ENCODE assay signal across 6 worm cellular contexts in the genomic region with DNA sequence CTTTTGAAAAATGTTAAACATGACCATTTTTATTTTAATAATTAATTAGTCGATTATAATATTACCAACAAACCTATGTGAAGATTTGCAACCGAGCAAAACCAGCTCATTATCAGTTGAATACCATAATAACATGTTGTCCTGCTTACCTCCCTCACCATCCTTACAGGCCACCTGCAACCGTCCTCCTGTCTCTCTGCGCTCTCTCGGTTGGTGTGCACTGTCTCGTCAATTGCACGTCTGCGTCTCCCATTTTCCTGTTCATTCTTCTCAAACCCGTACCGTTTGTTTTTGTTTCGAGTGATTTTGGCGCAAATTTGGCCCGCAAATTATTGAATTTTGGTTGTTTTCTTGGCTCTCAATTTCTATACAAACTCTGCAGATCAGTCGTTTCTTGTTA.
TF ChIP-seq lines count a peak whose summit lies in the region.

No protein-coding gene starts in this region.

TF ChIP-seq in whole organism, L1 larva, 84 proteins besides CTCF, POLR2A, EP300 and RAD21:
- peak; percentile 9 to 49 for TF ChIP-seq efl-1 (optimal IDR thresholded peaks at IDR 0.05; lab: Kevin White, UChicago)
- no peak for TF ChIP-seq efl-1 (GFP tag; optimal IDR thresholded peaks at IDR 0.05 in 1 of 2; lab: Kevin White, UChicago)
- TF ChIP-seq nhr-85 (tag; lab: Kevin White, UChicago), result peak; percentile 9
- no peak for TF ChIP-seq fkh-10 (GFP tag; optimal IDR thresholded peaks at IDR 0.05; lab: Kevin White, UChicago)
- TF ChIP-seq isw-1 (GFP tag; IDR thresholded peaks at IDR 0.05; lab: Robert Waterston, UW), result no peak
- no peak for TF ChIP-seq swsn-7 (tag; optimal IDR thresholded peaks at IDR 0.05; lab: Kevin White, UChicago)
- no peak for TF ChIP-seq ceh-90 (tag; optimal IDR thresholded peaks at IDR 0.05; lab: Kevin White, UChicago)
- no peak for TF ChIP-seq hlh-17 (GFP tag; optimal IDR thresholded peaks at IDR 0.05; lab: Kevin White, UChicago; ENCODE audit: borderline replicate concordance)
- TF ChIP-seq C16A3.4 (tag; optimal IDR thresholded peaks at IDR 0.05; lab: Kevin White, UChicago), result no peak
- TF ChIP-seq rnt-1 (tag; optimal IDR thresholded peaks at IDR 0.05; lab: Kevin White, UChicago), result peak; percentile 7
- TF ChIP-seq lin-15B (tag; optimal IDR thresholded peaks at IDR 0.05; lab: Kevin White, UChicago), result no peak
- no peak for TF ChIP-seq pag-3 (tag; optimal IDR thresholded peaks at IDR 0.05; lab: Kevin White, UChicago; ENCODE audit: borderline replicate concordance, insufficient read depth)
- no peak for TF ChIP-seq elt-3 (tag; optimal IDR thresholded peaks at IDR 0.05; lab: Kevin White, UChicago)
- no peak for TF ChIP-seq lin-39 (tag; optimal IDR thresholded peaks at IDR 0.05; lab: Kevin White, UChicago)
- no peak for TF ChIP-seq nhr-28 (tag; optimal IDR thresholded peaks at IDR 0.05; lab: Kevin White, UChicago)

TF ChIP-seq in whole organism, L2 larva, 48 proteins besides CTCF, POLR2A, EP300 and RAD21:
- TF ChIP-seq sma-9 (GFP tag; optimal IDR thresholded peaks at IDR 0.05; lab: Kevin White, UChicago) (peak; percentile 3), sma-9 (tag; optimal IDR thresholded peaks at IDR 0.05; lab: Kevin White, UChicago) (no peak), ZK546.5 (tag; optimal IDR thresholded peaks at IDR 0.05; lab: Kevin White, UChicago) (no peak)

TF ChIP-seq in whole organism, L3 larva, 47 proteins besides CTCF, POLR2A, EP300 and RAD21:
- TF ChIP-seq elt-1 (tag; optimal IDR thresholded peaks at IDR 0.05; lab: Kevin White, UChicago), result no peak
- peak; percentile 15 for TF ChIP-seq hmg-11 (tag; optimal IDR thresholded peaks at IDR 0.05; lab: Kevin White, UChicago)

TF ChIP-seq in whole organism, L4 larva, 104 proteins besides CTCF, POLR2A, EP300 and RAD21:
- no peak for TF ChIP-seq madf-9 (GFP tag; conservative IDR thresholded peaks at IDR 0.05; lab: Robert Waterston, UW)
- no peak for TF ChIP-seq nhr-77 (tag; optimal IDR thresholded peaks at IDR 0.05; lab: Kevin White, UChicago)
- TF ChIP-seq spr-3 (GFP tag; optimal IDR thresholded peaks at IDR 0.05; lab: Kevin White, UChicago), result no peak
- TF ChIP-seq zfp-2 (tag; optimal IDR thresholded peaks at IDR 0.05; lab: Kevin White, UChicago), result no peak
- TF ChIP-seq daf-16 (GFP tag; optimal IDR thresholded peaks at IDR 0.05; lab: Kevin White, UChicago), result no peak
- peak; percentile 55 for TF ChIP-seq daf-16 (tag; optimal IDR thresholded peaks at IDR 0.05; lab: Kevin White, UChicago)
- TF ChIP-seq R02D3.7 (tag; optimal IDR thresholded peaks at IDR 0.05; lab: Kevin White, UChicago), result no peak
- no peak for TF ChIP-seq aha-1 (tag; lab: Kevin White, UChicago)
- peak; percentile 4 for TF ChIP-seq dve-1 (tag; optimal IDR thresholded peaks at IDR 0.05; lab: Kevin White, UChicago; ENCODE audit: insufficient read depth)
- TF ChIP-seq cey-2 (tag; optimal IDR thresholded peaks at IDR 0.05; lab: Kevin White, UChicago; ENCODE audit: borderline replicate concordance, insufficient read depth), result no peak
- TF ChIP-seq nhr-10 (tag; optimal IDR thresholded peaks at IDR 0.05; lab: Kevin White, UChicago), result no peak
- TF ChIP-seq zag-1 (tag; optimal IDR thresholded peaks at IDR 0.05; lab: Kevin White, UChicago), result no peak
- no peak for TF ChIP-seq nhr-6 (tag; optimal IDR thresholded peaks at IDR 0.05; lab: Kevin White, UChicago)
- TF ChIP-seq pha-4 (GFP tag; IDR thresholded peaks at IDR 0.05; lab: Robert Waterston, UW), result no peak
- TF ChIP-seq pha-4 (tag; optimal IDR thresholded peaks at IDR 0.05; lab: Kevin White, UChicago), result no peak
- TF ChIP-seq saeg-2 (GFP tag; IDR thresholded peaks at IDR 0.05; lab: Robert Waterston, UW), result no peak
- no peak for TF ChIP-seq ama-1 (optimal IDR thresholded peaks at IDR 0.05; lab: Kevin White, UChicago)
- TF ChIP-seq D1046.2 (GFP tag; IDR thresholded peaks at IDR 0.05; lab: Robert Waterston, UW), result no peak
- TF ChIP-seq zip-11 (GFP tag; IDR thresholded peaks at IDR 0.05; lab: Robert Waterston, UW), result no peak

TF ChIP-seq in whole organism, midembryonic, 9 proteins besides CTCF, POLR2A, EP300 and RAD21:
- TF ChIP-seq flt-1 (GFP tag; IDR thresholded peaks at IDR 0.05; lab: Robert Waterston, UW) (no peak), T22C8.4 (GFP tag; IDR thresholded peaks at IDR 0.05; lab: Robert Waterston, UW) (no peak), ztf-23 (GFP tag; IDR thresholded peaks at IDR 0.05; lab: Robert Waterston, UW) (0 out of 2 replicates have a peak, but pooled peaks have one; percentile 20), ztf-29 (GFP tag; IDR thresholded peaks at IDR 0.05; lab: Robert Waterston, UW) (no peak), med-1 (GFP tag; optimal IDR thresholded peaks at IDR 0.05; lab: Kevin White, UChicago; ENCODE audit: insufficient read depth) (no peak)

TF ChIP-seq in whole organism, young adult, 124 proteins besides CTCF, POLR2A, EP300 and RAD21:
- TF ChIP-seq dpl-1 (GFP tag; optimal IDR thresholded peaks at IDR 0.05; lab: Kevin White, UChicago) (no peak), hmg-1.2 (GFP tag; IDR thresholded peaks at IDR 0.05; lab: Robert Waterston, UW) (peak; percentile 96)
